Worm (Caenorhabditis elegans): ENCODE results near the gene srlf-7.

srlf-7 gene

DNA sequence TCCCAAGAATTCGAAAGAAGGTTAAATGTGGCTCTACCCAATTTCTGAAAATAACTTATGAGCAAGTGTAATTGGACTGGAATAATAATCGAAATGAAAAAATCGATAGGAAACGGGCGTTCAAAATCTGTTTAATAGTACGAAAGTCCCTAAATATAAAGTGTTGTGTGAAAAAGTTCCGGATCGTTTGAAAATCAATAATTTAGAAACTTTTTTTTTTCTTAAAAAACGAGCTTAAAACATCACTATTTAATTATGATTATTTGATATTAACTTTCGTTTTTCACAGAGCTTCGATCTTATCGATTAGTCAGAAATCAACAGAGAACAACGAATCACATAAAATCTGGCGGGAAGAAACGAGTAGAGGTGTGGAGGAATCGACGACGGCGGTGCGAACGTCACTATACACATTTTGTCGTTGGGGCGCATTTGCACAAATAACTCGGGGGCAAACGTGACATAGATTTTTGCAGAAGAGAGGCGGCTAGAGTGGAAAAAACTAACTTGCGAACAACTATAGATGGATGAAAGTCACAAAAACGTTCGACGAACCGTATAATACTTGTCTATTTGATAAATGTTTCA, 44.3 kb upstream of the srlf-7 start, which contains the start of gene hecd-1 (continued):
- TF ChIP-seq lin-39 (tag; optimal IDR thresholded peaks at IDR 0.05): no peak
- TF ChIP-seq ces-1 (GFP tag; optimal IDR thresholded peaks at IDR 0.05): no peak
- peak in 2 of 3 experiments; percentile 2 to 44 for TF ChIP-seq dpl-1 (GFP tag; optimal IDR thresholded peaks at IDR 0.05)
- peak; percentile 26 for TF ChIP-seq F16B12.6 (tag; optimal IDR thresholded peaks at IDR 0.05)
- peak; percentile 8 for TF ChIP-seq xbp-1 (tag; optimal IDR thresholded peaks at IDR 0.05)
- TF ChIP-seq lir-3 (tag; optimal IDR thresholded peaks at IDR 0.05; ENCODE audit: poor library complexity): no peak
- no peak for TF ChIP-seq unc-86 (tag; optimal IDR thresholded peaks at IDR 0.05)
- TF ChIP-seq efl-3 (GFP tag; optimal IDR thresholded peaks at IDR 0.05): no peak
- no peak for TF ChIP-seq mef-2 (tag; optimal IDR thresholded peaks at IDR 0.05)
- no peak for TF ChIP-seq ceh-8 (GFP tag; optimal IDR thresholded peaks at IDR 0.05)
- TF ChIP-seq dsc-1 (tag; optimal IDR thresholded peaks at IDR 0.05): no peak
- no peak for TF ChIP-seq tbx-2 (tag; optimal IDR thresholded peaks at IDR 0.05)
- no peak for TF ChIP-seq fkh-10 (GFP tag; optimal IDR thresholded peaks at IDR 0.05)
- TF ChIP-seq ceh-82 (tag; optimal IDR thresholded peaks at IDR 0.05): peak in 1 of 3 experiments; percentile 29
- no peak for TF ChIP-seq alr-1 (tag; optimal IDR thresholded peaks at IDR 0.05; ENCODE audit: borderline replicate concordance)
- TF ChIP-seq nhr-11 (tag; optimal IDR thresholded peaks at IDR 0.05): no peak
- no peak for TF ChIP-seq hlh-17 (GFP tag; optimal IDR thresholded peaks at IDR 0.05; ENCODE audit: borderline replicate concordance)
- no peak for TF ChIP-seq zip-4 (GFP tag; optimal IDR thresholded peaks at IDR 0.05)
- TF ChIP-seq ceh-90 (tag; optimal IDR thresholded peaks at IDR 0.05): no peak
- TF ChIP-seq elt-3 (tag; optimal IDR thresholded peaks at IDR 0.05): no peak
- peak in 1 of 2 experiments; percentile 29 for TF ChIP-seq efl-1 (optimal IDR thresholded peaks at IDR 0.05)
- peak; percentile 32 to 83 for TF ChIP-seq efl-1 (GFP tag; optimal IDR thresholded peaks at IDR 0.05 in 1 of 2)
- TF ChIP-seq lin-15B (tag; optimal IDR thresholded peaks at IDR 0.05): peak; percentile 16
- TF ChIP-seq hlh-4 (tag; optimal IDR thresholded peaks at IDR 0.05): no peak
- TF ChIP-seq hpl-2 (GFP tag; optimal IDR thresholded peaks at IDR 0.05): no peak
- TF ChIP-seq unc-62 (GFP tag; optimal IDR thresholded peaks at IDR 0.05): no peak
- no peak for TF ChIP-seq C04F5.9 (tag; optimal IDR thresholded peaks at IDR 0.05)
- TF ChIP-seq nhr-47 (tag; optimal IDR thresholded peaks at IDR 0.05): no peak
- no peak for TF ChIP-seq fkh-4 (tag; optimal IDR thresholded peaks at IDR 0.05; ENCODE audit: borderline replicate concordance)
- TF ChIP-seq aly-2 (tag; optimal IDR thresholded peaks at IDR 0.05): no peak
- peak; percentile 76 for TF ChIP-seq lin-14 (GFP tag; optimal IDR thresholded peaks at IDR 0.05)
- TF ChIP-seq nhr-12 (tag; optimal IDR thresholded peaks at IDR 0.05): no peak
- no peak for TF ChIP-seq skn-1 (tag; optimal IDR thresholded peaks at IDR 0.05)
- TF ChIP-seq ztf-11 (tag; optimal IDR thresholded peaks at IDR 0.05): no peak
- no peak for TF ChIP-seq pax-3 (tag; optimal IDR thresholded peaks at IDR 0.05)
- TF ChIP-seq sox-4 (tag; optimal IDR thresholded peaks at IDR 0.05): no peak
- TF ChIP-seq ceh-63 (GFP tag; optimal IDR thresholded peaks at IDR 0.05): no peak
- no peak for TF ChIP-seq nhr-90 (tag; optimal IDR thresholded peaks at IDR 0.05; ENCODE audit: poor library complexity)
- no peak for TF ChIP-seq snu-23 (GFP tag; optimal IDR thresholded peaks at IDR 0.05)
- peak; percentile 5 for TF ChIP-seq C16A3.4 (tag; optimal IDR thresholded peaks at IDR 0.05)
- no peak for TF ChIP-seq nhr-19 (GFP tag; conservative IDR thresholded peaks at IDR 0.05)
- no peak for TF ChIP-seq nhr-28 (tag; optimal IDR thresholded peaks at IDR 0.05)

DNA sequence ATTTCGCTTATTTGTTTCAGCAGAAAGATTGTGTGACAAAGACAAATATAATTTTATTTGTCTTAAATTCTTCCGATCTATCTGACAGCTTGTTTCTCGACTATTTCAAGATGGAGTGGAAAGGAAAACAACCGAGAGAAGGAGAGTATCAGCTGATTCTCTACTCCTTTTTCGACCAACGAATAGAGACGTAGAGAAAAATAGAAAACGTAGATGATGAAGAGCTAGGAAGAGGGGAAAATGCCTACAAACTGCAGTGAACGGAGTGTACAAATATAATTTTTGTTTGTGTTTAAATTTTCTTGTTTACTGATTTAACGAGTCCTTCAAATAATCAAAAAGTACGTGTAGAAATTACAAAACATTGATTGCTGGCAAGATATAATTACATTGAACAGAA, 41.4 kb upstream of the srlf-7 start:
- TF ChIP-seq F16B12.6 (tag; optimal IDR thresholded peaks at IDR 0.05): peak; percentile 47
- no peak for TF ChIP-seq Y116A8C.19 (tag; optimal IDR thresholded peaks at IDR 0.05; ENCODE audit: borderline replicate concordance)
- peak; percentile 53 for TF ChIP-seq lin-14 (GFP tag; optimal IDR thresholded peaks at IDR 0.05)
- peak; percentile 12 for TF ChIP-seq rnt-1 (tag; optimal IDR thresholded peaks at IDR 0.05)
- no peak for TF ChIP-seq aha-1 (tag; optimal IDR thresholded peaks at IDR 0.05)
- peak in 1 of 3 experiments; percentile 3 for TF ChIP-seq ceh-82 (tag; optimal IDR thresholded peaks at IDR 0.05)
- TF ChIP-seq dpl-1 (GFP tag; optimal IDR thresholded peaks at IDR 0.05): peak in 1 of 3 experiments; percentile 29
- TF ChIP-seq lir-3 (tag; optimal IDR thresholded peaks at IDR 0.05; ENCODE audit: poor library complexity): no peak
- TF ChIP-seq dsc-1 (tag; optimal IDR thresholded peaks at IDR 0.05): no peak
- peak; percentile 14 for TF ChIP-seq snu-23 (GFP tag; optimal IDR thresholded peaks at IDR 0.05)
- peak in 1 of 2 experiments; percentile 36 for TF ChIP-seq lin-35 (GFP tag; optimal IDR thresholded peaks at IDR 0.05)
- peak in 1 of 2 experiments; percentile 69 for TF ChIP-seq lsy-2 (tag; optimal IDR thresholded peaks at IDR 0.05)
- TF ChIP-seq nhr-85 (tag): peak; percentile 20
- TF ChIP-seq efl-1 (optimal IDR thresholded peaks at IDR 0.05): peak; percentile 10 to 14
- peak in 1 of 2 experiments; percentile 89 for TF ChIP-seq efl-1 (GFP tag; optimal IDR thresholded peaks at IDR 0.05 in 1 of 2)
- TF ChIP-seq nhr-77 (tag; optimal IDR thresholded peaks at IDR 0.05): no peak

Measured in whole organism, L1 larva.